Worm (Caenorhabditis elegans) whole organism, mixed stage, embryonic: Measurements from ENCODE around the gene srw-144.
"Not testable (repeated sequence)": the region's sequence is repeated elsewhere in the genome, so short reads cannot be mapped to it uniquely, and the experiment has no call there.

Experiments used
- M03D4.4 ChIP-seq: sonication (generic microtip); optimal IDR thresholded peaks from 2 replicates; lab custom pipeline; 2017; ENCODE audit warnings: mild to moderate bottlenecking, missing genetic modification characterization, missing compliant biosample characterization
- bed-3 ChIP-seq: fragments of 200-800 bp; sonication (Bioruptor generic); optimal IDR thresholded peaks from 3 replicates; lab custom pipeline; 2018; ENCODE audit warnings: mild to moderate bottlenecking, missing genetic modification characterization, moderate library complexity, missing compliant biosample characterization
- blmp-1 ChIP-seq: fragments of 150-350 bp; optimal IDR thresholded peaks from 2 replicates; lab custom pipeline; 2014; ENCODE audit warnings: missing biosample characterization, missing genetic modification characterization
- ceh-39 ChIP-seq: fragments of 150-350 bp; optimal IDR thresholded peaks from 2 replicates; lab custom pipeline; 2014; ENCODE audit warnings: missing biosample characterization, missing genetic modification characterization
- ceh-43 ChIP-seq: fragments of 200-800 bp; sonication (Bioruptor generic); optimal IDR thresholded peaks from 2 replicates; lab custom pipeline; 2018; ENCODE audit warnings: mild to moderate bottlenecking, missing genetic modification characterization, moderate library complexity, missing compliant biosample characterization
- ceh-83 ChIP-seq: fragments of 200-800 bp; sonication (Bioruptor generic); optimal IDR thresholded peaks from 2 replicates; lab custom pipeline; 2018; ENCODE audit warnings: mild to moderate bottlenecking, missing genetic modification characterization, missing compliant biosample characterization
- ces-1 ChIP-seq: fragments of 150-350 bp; optimal IDR thresholded peaks from 2 replicates; lab custom pipeline; 2014; ENCODE audit warnings: missing biosample characterization, missing genetic modification reagents, missing genetic modification characterization
- drap-1 ChIP-seq: fragments of 200-800 bp; sonication (Bioruptor generic); optimal IDR thresholded peaks from 3 replicates; lab custom pipeline; 2018; ENCODE audit warnings: mild to moderate bottlenecking, missing genetic modification characterization, missing compliant biosample characterization
- elt-1 ChIP-seq: sonication (generic microtip); optimal IDR thresholded peaks from 2 replicates; lab custom pipeline; 2017; ENCODE audit warnings: missing genetic modification characterization, mild to moderate bottlenecking, missing compliant biosample characterization, antibody characterized with exemption, moderate library complexity, borderline replicate concordance; ENCODE audit not compliant: insufficient read depth
- elt-3 ChIP-seq: fragments of 150-350 bp; optimal IDR thresholded peaks from 2 replicates; lab custom pipeline; 2014; ENCODE audit warnings: missing biosample characterization, missing genetic modification characterization
- flh-1 ChIP-seq: fragments of 200-800 bp; sonication (Bioruptor generic); optimal IDR thresholded peaks from 2 replicates; lab custom pipeline; 2018; ENCODE audit warnings: mild to moderate bottlenecking, missing genetic modification characterization, moderate library complexity, missing compliant biosample characterization
- ham-2 ChIP-seq: fragments of 200-800 bp; sonication (Bioruptor generic); optimal IDR thresholded peaks from 2 replicates; lab custom pipeline; 2018; ENCODE audit warnings: mild to moderate bottlenecking, missing genetic modification characterization, missing compliant biosample characterization
- hlh-1 ChIP-seq: fragments of 150-350 bp; optimal IDR thresholded peaks from 2 replicates; lab custom pipeline; 2014; ENCODE audit warnings: missing biosample characterization, missing genetic modification reagents, missing genetic modification characterization
- lin-13 ChIP-seq: fragments of 150-350 bp; optimal IDR thresholded peaks from 2 replicates; lab custom pipeline; 2014; ENCODE audit warnings: missing biosample characterization, missing genetic modification characterization
- lin-32 ChIP-seq: fragments of 200-800 bp; sonication (Bioruptor generic); optimal IDR thresholded peaks from 2 replicates; lab custom pipeline; 2018; ENCODE audit warnings: mild to moderate bottlenecking, missing genetic modification characterization, missing compliant biosample characterization
- lsy-2 ChIP-seq: fragments of 150-350 bp; optimal IDR thresholded peaks from 2 replicates; lab custom pipeline; 2014; ENCODE audit warnings: missing biosample characterization, missing genetic modification characterization
- mab-5 ChIP-seq: fragments of 150-350 bp; optimal IDR thresholded peaks from 2 replicates; lab custom pipeline; 2014; ENCODE audit warnings: missing biosample characterization, missing genetic modification characterization
- mep-1 ChIP-seq: fragments of 150-350 bp; optimal IDR thresholded peaks from 2 replicates; lab custom pipeline; 2017; ENCODE audit warnings: missing biosample characterization, missing genetic modification reagents, missing genetic modification characterization, inconsistent platforms
- nhr-12 ChIP-seq: fragments of 150-350 bp; optimal IDR thresholded peaks from 2 replicates; lab custom pipeline; 2014; ENCODE audit warnings: missing biosample characterization, missing genetic modification characterization
- nhr-2 ChIP-seq: fragments of 150-350 bp; optimal IDR thresholded peaks from 2 replicates; lab custom pipeline; 2014; ENCODE audit warnings: missing biosample characterization, missing genetic modification characterization
- nhr-237 ChIP-seq: fragments of 150-350 bp; optimal IDR thresholded peaks from 2 replicates; lab custom pipeline; 2014; ENCODE audit warnings: missing biosample characterization, missing genetic modification characterization
- nhr-28 ChIP-seq: fragments of 150-350 bp; optimal IDR thresholded peaks from 2 replicates; lab custom pipeline; 2014; ENCODE audit warnings: missing biosample characterization, missing genetic modification characterization
- nhr-76 ChIP-seq: sonication (generic microtip); optimal IDR thresholded peaks from 2 replicates; lab custom pipeline; 2017; ENCODE audit warnings: missing biosample characterization, missing genetic modification characterization
- pha-4 ChIP-seq: fragments of 150-350 bp; optimal IDR thresholded peaks from 2 replicates; lab custom pipeline; 2018; ENCODE audit warnings: missing biosample characterization, missing genetic modification reagents, missing genetic modification characterization
- sem-2 ChIP-seq: fragments of 200-800 bp; sonication (Bioruptor generic); optimal IDR thresholded peaks from 2 replicates; lab custom pipeline; 2018; ENCODE audit warnings: mild to moderate bottlenecking, missing genetic modification characterization, missing compliant biosample characterization
- snpc-4 ChIP-seq: fragments of 150-350 bp; optimal IDR thresholded peaks from 2 replicates; lab custom pipeline; 2014; ENCODE audit warnings: missing biosample characterization, missing genetic modification characterization
- sptf-1 ChIP-seq: sonication (generic microtip); optimal IDR thresholded peaks from 2 replicates; lab custom pipeline; 2017; ENCODE audit warnings: mild to moderate bottlenecking, missing genetic modification characterization, moderate library complexity, missing compliant biosample characterization
- tbx-8 ChIP-seq: fragments of 200-800 bp; sonication (Bioruptor generic); optimal IDR thresholded peaks from 2 replicates; lab custom pipeline; 2018; ENCODE audit warnings: mild to moderate bottlenecking, missing genetic modification characterization, moderate library complexity, missing compliant biosample characterization
- unc-120 ChIP-seq: sonication (generic microtip); optimal IDR thresholded peaks from 2 replicates; lab custom pipeline; 2017; ENCODE audit warnings: missing genetic modification characterization, missing compliant biosample characterization; ENCODE audit not compliant: poor library complexity, severe bottlenecking
- unc-39 ChIP-seq: fragments of 150-350 bp; optimal IDR thresholded peaks from 2 replicates; lab custom pipeline; 2014; ENCODE audit warnings: missing biosample characterization, missing genetic modification characterization
- unc-62 ChIP-seq: fragments of 150-350 bp; optimal IDR thresholded peaks from 2 replicates; lab custom pipeline; 2014; ENCODE audit warnings: missing biosample characterization, missing genetic modification reagents, missing genetic modification characterization
- ztf-11 ChIP-seq: fragments of 150-350 bp; optimal IDR thresholded peaks from 2 replicates; lab custom pipeline; 2014; ENCODE audit warnings: missing biosample characterization, missing genetic modification characterization

Gene srw-144

DNA sequence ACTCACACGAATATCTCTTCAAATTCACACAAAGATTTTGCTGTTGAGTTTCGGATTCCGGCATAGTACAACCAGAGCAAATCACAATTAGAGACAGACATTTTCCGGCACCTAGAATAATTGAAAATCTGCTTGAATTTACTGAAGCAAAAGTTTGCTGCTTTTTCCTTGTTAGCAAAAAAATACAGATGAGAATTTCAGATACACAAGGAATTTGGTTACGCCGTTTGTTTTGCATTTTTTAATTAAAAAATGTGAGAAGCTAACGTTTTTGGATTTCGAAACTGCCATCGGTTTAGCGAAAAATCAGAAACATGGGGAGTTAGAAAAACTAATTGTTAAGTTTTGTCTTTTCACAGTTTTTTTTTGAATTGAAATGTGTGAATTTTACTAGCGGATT lies 19.2 kb upstream of the srw-144 start, which contains the start of gene srw-118:
TSS of gene srw-118 (minus strand) at position 101 of the 400 bp plus-strand sequence.
- TF ChIP-seq lin-13 (tag; lab: Kevin White, UChicago) (no peak), sem-2 (GFP tag; lab: Kevin White, UChicago) (no peak), ham-2 (GFP tag; lab: Kevin White, UChicago) (no peak), nhr-2 (no peak), ceh-83 (GFP tag; lab: Kevin White, UChicago) (no peak), mep-1 (no peak), nhr-237 (tag; lab: Kevin White, UChicago) (no peak), unc-39 (no peak), nhr-76 (tag; lab: Kevin White, UChicago) (no peak), pha-4 (tag; lab: Kevin White, UChicago) (no peak), unc-120 (no peak), elt-1 (tag; lab: Kevin White, UChicago) (no peak)
- TF ChIP-seq, all 35 proteins: peak for 0

- no peak for TF ChIP-seq snpc-4
- no peak for TF ChIP-seq hlh-1 (tag; lab: Kevin White, UChicago)
- TF ChIP-seq ztf-11 = no peak
- no peak for TF ChIP-seq sptf-1
- TF ChIP-seq nhr-12 (tag; lab: Kevin White, UChicago) = no peak
- TF ChIP-seq tbx-8 (GFP tag; lab: Kevin White, UChicago) = no peak
- TF ChIP-seq flh-1 (GFP tag; lab: Kevin White, UChicago) = no peak
- TF ChIP-seq nhr-2 = no peak
- no peak for TF ChIP-seq unc-120
- TF ChIP-seq nhr-76 (tag; lab: Kevin White, UChicago) = no peak
- no peak for TF ChIP-seq bed-3 (GFP tag; lab: Kevin White, UChicago)
- no peak for TF ChIP-seq ceh-43 (GFP tag; lab: Kevin White, UChicago)
- no peak for TF ChIP-seq unc-62 (GFP tag; lab: Kevin White, UChicago)
- TF ChIP-seq, all 35 proteins: peak for 0
Observed at ce11 chrV:2976287-2976686, 15.5 kb upstream of the srw-144 start, which contains the start of gene srw-124. Gene srw-124, plus strand, starts transcription at chrV:2976587.

ce11 chrV:2975285-2975684 lies 14.5 kb upstream of the srw-144 start, which contains the start of gene srw-123:
Gene srw-123, minus strand, starts transcription at chrV:2975385.
- TF ChIP-seq M03D4.4, nhr-12, nhr-28 (tag; lab: Kevin White, UChicago): not testable (repeated sequence)

DNA sequence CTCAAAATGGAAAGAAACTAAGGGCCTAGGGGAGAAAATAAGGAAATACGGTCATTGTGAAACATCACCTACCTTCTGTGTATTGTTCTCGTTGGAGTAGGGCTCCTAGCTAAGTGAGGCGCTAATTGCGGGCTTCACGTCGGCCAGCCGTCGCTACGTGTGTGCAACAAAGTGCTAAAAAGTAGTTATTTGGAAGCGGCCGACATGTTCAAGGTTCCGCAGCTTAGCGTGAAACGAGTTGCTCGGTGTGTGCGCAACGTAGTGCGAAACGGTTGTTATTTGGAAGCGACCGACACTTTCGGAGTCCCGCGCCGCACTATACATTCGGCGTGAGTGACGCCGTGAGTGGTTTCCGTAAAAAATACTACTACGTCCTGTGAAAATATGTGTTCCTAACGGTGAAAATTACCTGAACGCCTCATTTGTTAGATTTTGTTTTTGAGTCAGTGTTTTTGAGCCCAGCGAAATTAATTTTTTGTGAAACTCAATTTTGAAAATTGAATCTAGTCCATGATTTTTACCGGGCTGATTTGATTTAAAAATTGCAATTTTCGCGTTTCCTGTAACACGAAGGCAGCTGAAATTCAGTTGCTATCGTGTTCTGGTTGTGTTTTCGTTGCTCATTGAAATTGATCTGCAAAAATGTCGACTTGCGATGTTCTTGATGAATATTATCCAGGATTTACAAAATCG lies 10.7 kb upstream of the srw-144 start, which contains the start of gene srw-129:
TSS of gene srw-129 (plus strand) at position 643 of the 693 bp plus-strand sequence.
- TF ChIP-seq hlh-1 (tag; lab: Kevin White, UChicago) (no peak), mab-5 (tag; lab: Kevin White, UChicago) (no peak), ham-2 (GFP tag; lab: Kevin White, UChicago) (no peak), nhr-12 (tag; lab: Kevin White, UChicago) (no peak), ces-1 (GFP tag; lab: Kevin White, UChicago) (no peak), elt-1 (tag; lab: Kevin White, UChicago) (no peak), lin-32 (GFP tag; lab: Kevin White, UChicago) (no peak), elt-3 (tag; lab: Kevin White, UChicago) (no peak), ceh-39 (no peak), bed-3 (GFP tag; lab: Kevin White, UChicago) (no peak), lsy-2 (tag; lab: Kevin White, UChicago) (no peak), unc-39 (no peak), pha-4 (tag; lab: Kevin White, UChicago) (no peak), sptf-1 (no peak), tbx-8 (GFP tag; lab: Kevin White, UChicago) (no peak), drap-1 (GFP tag; lab: Kevin White, UChicago) (no peak), unc-62 (GFP tag; lab: Kevin White, UChicago) (no peak), unc-120 (no peak)

ce11 chrV:2964786-2965185 lies 4.0 kb upstream of the srw-144 start, which contains the start of gene srh-88:
Gene srh-88, minus strand, starts transcription at chrV:2964886.
- TF ChIP-seq bed-3 (GFP tag; lab: Kevin White, UChicago) (no peak), blmp-1 (tag; lab: Kevin White, UChicago) (no peak), nhr-28 (tag; lab: Kevin White, UChicago) (no peak), elt-3 (tag; lab: Kevin White, UChicago) (no peak), lin-13 (tag; lab: Kevin White, UChicago) (no peak), unc-120 (no peak), mep-1 (no peak), ceh-83 (GFP tag; lab: Kevin White, UChicago) (no peak), nhr-237 (tag; lab: Kevin White, UChicago) (no peak), nhr-76 (tag; lab: Kevin White, UChicago) (no peak)
